Worm (Caenorhabditis elegans) whole organism, L2 larva: ENCODE data around the gene Y57G11C.33.
A peak's percentile ranks its signal among the peaks of the same experiment; 100 is the strongest.

Experiments used
- C34F6.9 ChIP-seq: fragments of 150-350 bp; optimal IDR thresholded peaks from 2 replicates; lab custom pipeline; 2014; ENCODE audit warnings: missing biosample characterization, missing genetic modification characterization
- F13H6.1 ChIP-seq: sonication (generic microtip); optimal IDR thresholded peaks from 2 replicates; lab custom pipeline; 2016; ENCODE audit warnings: missing genetic modification characterization, missing compliant biosample characterization
- R02D3.7 ChIP-seq: fragments of 150-350 bp; optimal IDR thresholded peaks from 2 replicates; lab custom pipeline; 2014; ENCODE audit warnings: missing biosample characterization, missing genetic modification characterization
- Y55F3AM.14 ChIP-seq: fragments of 200-800 bp; sonication (Bioruptor generic); optimal IDR thresholded peaks from 2 replicates; lab custom pipeline; 2018; ENCODE audit warnings: mild to moderate bottlenecking, missing genetic modification characterization, missing compliant biosample characterization
- ZK546.5 ChIP-seq: sonication (generic microtip); optimal IDR thresholded peaks from 2 replicates; lab custom pipeline; 2017; ENCODE audit warnings: missing biosample characterization, missing genetic modification characterization
- alr-1 ChIP-seq: fragments of 150-350 bp; optimal IDR thresholded peaks from 2 replicates; lab custom pipeline; 2014; ENCODE audit warnings: missing biosample characterization, missing genetic modification characterization
- aly-2 ChIP-seq: fragments of 150-350 bp; optimal IDR thresholded peaks from 2 replicates; lab custom pipeline; 2014; ENCODE audit warnings: missing biosample characterization, missing genetic modification characterization
- ama-1 ChIP-seq: fragments of 150-350 bp; optimal IDR thresholded peaks from 2 replicates; lab custom pipeline; 2018; ENCODE audit warnings: inconsistent platforms
- blmp-1 ChIP-seq: sonication (generic microtip); optimal IDR thresholded peaks from 2 replicates; lab custom pipeline; 2017; ENCODE audit warnings: missing genetic modification characterization, mild to moderate bottlenecking, missing compliant biosample characterization, antibody characterized with exemption, moderate library complexity; ENCODE audit not compliant: insufficient read depth
- ceh-16 ChIP-seq: fragments of 150-350 bp; optimal IDR thresholded peaks from 2 replicates; lab custom pipeline; 2014; ENCODE audit warnings: missing biosample characterization, missing genetic modification characterization
- ceh-82 ChIP-seq: fragments of 150-350 bp; optimal IDR thresholded peaks from 2 replicates; lab custom pipeline; 2014; ENCODE audit warnings: missing biosample characterization, missing genetic modification characterization
- crh-2 ChIP-seq: sonication (generic microtip); optimal IDR thresholded peaks from 2 replicates; lab custom pipeline; 2017; ENCODE audit warnings: missing biosample characterization, missing genetic modification characterization
- dmd-4 ChIP-seq: sonication (generic microtip); optimal IDR thresholded peaks from 2 replicates; lab custom pipeline; 2017; ENCODE audit warnings: missing biosample characterization, missing genetic modification characterization
- egl-27 ChIP-seq: sonication (generic microtip); optimal IDR thresholded peaks from 3 replicates; lab custom pipeline; 2017; ENCODE audit warnings: missing biosample characterization, missing genetic modification reagents, missing genetic modification characterization
- elt-1 ChIP-seq: fragments of 150-350 bp; optimal IDR thresholded peaks from 2 replicates; lab custom pipeline; 2014; ENCODE audit warnings: missing biosample characterization, missing genetic modification characterization
- elt-3 ChIP-seq: sonication (generic microtip); optimal IDR thresholded peaks from 2 replicates; lab custom pipeline; 2017; ENCODE audit warnings: missing biosample characterization, missing genetic modification characterization
- fos-1 ChIP-seq: fragments of 150-350 bp; optimal IDR thresholded peaks from 2 replicates; lab custom pipeline; 2014; ENCODE audit warnings: missing biosample characterization, missing genetic modification characterization
- gmeb-1 ChIP-seq: fragments of 150-350 bp; optimal IDR thresholded peaks from 2 replicates; lab custom pipeline; 2014; ENCODE audit warnings: missing biosample characterization, missing genetic modification characterization
- lin-11 ChIP-seq: fragments of 150-350 bp; sonication (generic microtip); optimal IDR thresholded peaks from 2 replicates; lab custom pipeline; 2014; ENCODE audit warnings: missing biosample characterization, missing genetic modification characterization, inconsistent platforms, mixed read lengths
- lin-13 ChIP-seq: fragments of 150-350 bp; optimal IDR thresholded peaks from 2 replicates; lab custom pipeline; 2014; ENCODE audit warnings: missing biosample characterization, missing genetic modification reagents, missing genetic modification characterization
- lin-39 ChIP-seq: fragments of 150-350 bp; optimal IDR thresholded peaks from 2 replicates; lab custom pipeline; 2014; ENCODE audit warnings: missing biosample characterization, missing genetic modification reagents, missing genetic modification characterization
- lsy-2 ChIP-seq, 2 experiments: fragments of 150-350 bp in 1 of 2; sonication (generic microtip) in 1 of 2; optimal IDR thresholded peaks; 2 replicates each; lab custom pipeline; 2014 to 2017; ENCODE audit warnings: missing biosample characterization in 2 of 2, missing genetic modification characterization in 2 of 2
- mab-5 ChIP-seq: fragments of 150-350 bp; optimal IDR thresholded peaks from 2 replicates; lab custom pipeline; 2014; ENCODE audit warnings: missing biosample characterization, missing genetic modification characterization
- mbf-1 ChIP-seq: sonication (generic microtip); optimal IDR thresholded peaks from 2 replicates; lab custom pipeline; 2017; ENCODE audit warnings: missing biosample characterization, missing genetic modification characterization
- mdl-1 ChIP-seq, 2 experiments: fragments of 150-350 bp in 1 of 2; sonication (generic microtip) in 1 of 2; optimal IDR thresholded peaks; 2 replicates each; lab custom pipeline; 2017; ENCODE audit warnings: missing biosample characterization in 2 of 2, missing genetic modification characterization in 2 of 2
- nhr-10 ChIP-seq: sonication (generic microtip); optimal IDR thresholded peaks from 2 replicates; lab custom pipeline; 2017; ENCODE audit warnings: missing biosample characterization, missing genetic modification characterization
- nhr-11 ChIP-seq: fragments of 150-350 bp; optimal IDR thresholded peaks from 2 replicates; lab custom pipeline; 2014; ENCODE audit warnings: missing biosample characterization, missing genetic modification characterization
- nhr-12 ChIP-seq: fragments of 150-350 bp; optimal IDR thresholded peaks from 2 replicates; lab custom pipeline; 2014; ENCODE audit warnings: missing biosample characterization, missing genetic modification characterization
- nhr-129 ChIP-seq: fragments of 150-350 bp; optimal IDR thresholded peaks from 2 replicates; lab custom pipeline; 2014; ENCODE audit warnings: missing biosample characterization, missing genetic modification characterization
- nhr-21 ChIP-seq: fragments of 150-350 bp; optimal IDR thresholded peaks from 2 replicates; lab custom pipeline; 2014; ENCODE audit warnings: missing biosample characterization, missing genetic modification characterization
- nhr-23 ChIP-seq: fragments of 150-350 bp; optimal IDR thresholded peaks from 2 replicates; lab custom pipeline; 2014; ENCODE audit warnings: missing biosample characterization, missing genetic modification reagents, missing genetic modification characterization
- nhr-237 ChIP-seq: fragments of 150-350 bp; optimal IDR thresholded peaks from 2 replicates; lab custom pipeline; 2014; ENCODE audit warnings: missing biosample characterization, missing genetic modification characterization
- nhr-25 ChIP-seq: fragments of 150-350 bp; sonication (generic microtip); optimal IDR thresholded peaks from 3 replicates; lab custom pipeline; 2014; ENCODE audit warnings: missing biosample characterization, missing genetic modification characterization
- nhr-6 ChIP-seq: fragments of 150-350 bp; optimal IDR thresholded peaks from 2 replicates; lab custom pipeline; 2014; ENCODE audit warnings: missing biosample characterization, missing genetic modification characterization
- nhr-77 ChIP-seq: fragments of 150-350 bp; optimal IDR thresholded peaks from 2 replicates; lab custom pipeline; 2014; ENCODE audit warnings: missing biosample characterization, missing genetic modification characterization
- peb-1 ChIP-seq: fragments of 150-350 bp; optimal IDR thresholded peaks from 2 replicates; lab custom pipeline; 2014; ENCODE audit warnings: missing biosample characterization, missing genetic modification characterization
- sem-4 ChIP-seq: fragments of 150-350 bp; optimal IDR thresholded peaks from 2 replicates; lab custom pipeline; 2014; ENCODE audit warnings: missing biosample characterization, missing genetic modification reagents, missing genetic modification characterization
- skn-1 ChIP-seq: sonication (generic microtip); optimal IDR thresholded peaks from 2 replicates; lab custom pipeline; 2017; ENCODE audit warnings: missing biosample characterization, missing genetic modification characterization
- sma-3 ChIP-seq: sonication (generic microtip); optimal IDR thresholded peaks from 2 replicates; lab custom pipeline; 2016; ENCODE audit warnings: missing genetic modification reagents, missing genetic modification characterization, missing compliant biosample characterization
- sma-9 ChIP-seq, 2 experiments: fragments of 150-350 bp in 1 of 2; sonication (generic microtip) in 1 of 2; optimal IDR thresholded peaks; 2 replicates each; lab custom pipeline; 2014 to 2016; ENCODE audit warnings: missing genetic modification characterization in 2 of 2, mild to moderate bottlenecking in 1 of 2, missing biosample characterization in 1 of 2, missing compliant biosample characterization in 1 of 2, missing genetic modification reagents in 1 of 2, moderate library complexity in 1 of 2
- snpc-4 ChIP-seq: fragments of 150-350 bp; optimal IDR thresholded peaks from 2 replicates; lab custom pipeline; 2014; ENCODE audit warnings: missing biosample characterization, missing genetic modification characterization
- unc-39 ChIP-seq: fragments of 150-350 bp; optimal IDR thresholded peaks from 2 replicates; lab custom pipeline; 2014; ENCODE audit warnings: missing biosample characterization, missing genetic modification characterization
- unc-55 ChIP-seq: fragments of 150-350 bp; sonication (generic microtip); optimal IDR thresholded peaks from 3 replicates; lab custom pipeline; 2014; ENCODE audit warnings: missing biosample characterization, missing genetic modification reagents, missing genetic modification characterization
- unc-62 ChIP-seq: fragments of 150-350 bp; optimal IDR thresholded peaks from 2 replicates; lab custom pipeline; 2014; ENCODE audit warnings: missing biosample characterization, missing genetic modification reagents, missing genetic modification characterization
- zag-1 ChIP-seq: fragments of 150-350 bp; optimal IDR thresholded peaks from 2 replicates; lab custom pipeline; 2014; ENCODE audit warnings: missing biosample characterization, missing genetic modification characterization
- ztf-1 ChIP-seq: fragments of 200-800 bp; sonication (Bioruptor generic); conservative IDR thresholded peaks from 2 replicates; pipeline ENCODE4 v1.3.6; 2022; ENCODE audit warnings: missing genetic modification characterization, missing compliant biosample characterization
- ztf-11 ChIP-seq: sonication (generic microtip); optimal IDR thresholded peaks from 2 replicates; lab custom pipeline; 2017; ENCODE audit warnings: missing biosample characterization, missing genetic modification characterization
- ztf-4 ChIP-seq: fragments of 150-350 bp; optimal IDR thresholded peaks from 2 replicates; lab custom pipeline; 2014; ENCODE audit warnings: missing biosample characterization, missing genetic modification characterization

Gene Y57G11C.33

ce11 chrIV:14617985-14618384 is 38.9 kb upstream of the Y57G11C.33 start:
- no peak for TF ChIP-seq lin-11
- TF ChIP-seq nhr-25, result no peak
- TF ChIP-seq nhr-129 (tag; lab: Kevin White, UChicago), result no peak
- TF ChIP-seq nhr-6 (tag; lab: Kevin White, UChicago), result no peak
- no peak for TF ChIP-seq ztf-1

- TF ChIP-seq elt-1 (tag; lab: Kevin White, UChicago) (no peak), dmd-4 (tag; lab: Kevin White, UChicago) (no peak), nhr-129 (tag; lab: Kevin White, UChicago) (peak; percentile 9)
Observed at ce11 chrIV:14618551-14618950, 38.3 kb upstream of the Y57G11C.33 start.

ce11 chrIV:14620042-14620441 is 36.8 kb upstream of the Y57G11C.33 start:
- TF ChIP-seq sma-9 (GFP tag; optimal IDR thresholded peaks at IDR 0.05; lab: Kevin White, UChicago), result peak; percentile 37
- TF ChIP-seq sma-9 (tag; optimal IDR thresholded peaks at IDR 0.05; lab: Kevin White, UChicago), result no peak
- no peak for TF ChIP-seq dmd-4 (tag; lab: Kevin White, UChicago)

DNA sequence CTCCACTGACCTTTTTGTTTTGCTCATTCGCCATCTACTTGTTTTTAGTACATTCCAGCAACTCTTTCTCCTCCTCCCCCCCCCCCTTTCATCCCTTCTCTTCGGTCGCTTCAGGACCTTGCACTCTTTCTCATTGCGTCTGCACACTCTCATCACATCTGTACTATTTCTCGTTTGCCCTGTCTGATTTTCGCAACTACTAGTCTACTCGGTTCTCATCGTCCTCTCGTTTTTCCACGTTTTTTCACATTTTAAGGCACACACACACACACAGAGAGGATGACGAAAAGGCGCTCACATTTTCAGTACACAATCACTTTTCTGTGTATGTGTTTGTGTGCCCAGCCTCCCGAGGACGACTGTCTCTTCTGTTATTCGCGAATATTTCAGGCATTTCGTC is 36.3 kb upstream of the Y57G11C.33 start:
- TF ChIP-seq alr-1, result no peak
- TF ChIP-seq lsy-2 (tag; optimal IDR thresholded peaks at IDR 0.05; lab: Kevin White, UChicago), result peak; percentile 42 to 58
- TF ChIP-seq unc-62 (GFP tag; lab: Kevin White, UChicago), result no peak
- TF ChIP-seq ztf-11 (tag; lab: Kevin White, UChicago), result no peak
- TF ChIP-seq ceh-16 (tag; lab: Kevin White, UChicago), result no peak
- no peak for TF ChIP-seq unc-39 (tag; lab: Kevin White, UChicago)
- no peak for TF ChIP-seq aly-2 (tag; lab: Kevin White, UChicago)
- peak; percentile 61 for TF ChIP-seq fos-1 (tag; lab: Kevin White, UChicago)
- no peak for TF ChIP-seq elt-3
- TF ChIP-seq lin-13, result no peak
- no peak for TF ChIP-seq nhr-10 (tag; lab: Kevin White, UChicago)
- TF ChIP-seq ztf-4, result no peak
- TF ChIP-seq F13H6.1 (tag; lab: Kevin White, UChicago), result peak; percentile 79
- peak; percentile 25 to 45 for TF ChIP-seq mdl-1 (tag; optimal IDR thresholded peaks at IDR 0.05; lab: Kevin White, UChicago)
- no peak for TF ChIP-seq nhr-12 (tag; lab: Kevin White, UChicago)
- peak; percentile 28 for TF ChIP-seq nhr-6 (tag; lab: Kevin White, UChicago)
- no peak for TF ChIP-seq egl-27 (tag; lab: Kevin White, UChicago)
- TF ChIP-seq R02D3.7 (tag; lab: Kevin White, UChicago), result no peak
- no peak for TF ChIP-seq lin-39 (tag; lab: Kevin White, UChicago)
- TF ChIP-seq sma-3 (GFP tag; lab: Kevin White, UChicago), result no peak
- no peak for TF ChIP-seq ZK546.5 (tag; lab: Kevin White, UChicago)
- TF ChIP-seq ama-1 (lab: Kevin White, UChicago), result no peak
- no peak for TF ChIP-seq elt-1 (tag; lab: Kevin White, UChicago)
- TF ChIP-seq gmeb-1 (tag; lab: Kevin White, UChicago), result peak; percentile 19
- TF ChIP-seq Y55F3AM.14 (GFP tag; lab: Kevin White, UChicago), result no peak
- no peak for TF ChIP-seq nhr-237 (tag; lab: Kevin White, UChicago)
- TF ChIP-seq zag-1 (tag; lab: Kevin White, UChicago), result peak; percentile 15
- TF ChIP-seq lin-11, result no peak
- no peak for TF ChIP-seq blmp-1 (tag; lab: Kevin White, UChicago)
- TF ChIP-seq nhr-11, result no peak
- peak; percentile 46 for TF ChIP-seq unc-55
- no peak for TF ChIP-seq nhr-77 (tag; lab: Kevin White, UChicago)
- no peak for TF ChIP-seq nhr-25
- TF ChIP-seq ztf-1, result no peak
- no peak for TF ChIP-seq sem-4
- no peak for TF ChIP-seq nhr-23 (tag; lab: Kevin White, UChicago)
- TF ChIP-seq C34F6.9 (tag; lab: Kevin White, UChicago), result peak; percentile 71
- TF ChIP-seq sma-9 (GFP tag; optimal IDR thresholded peaks at IDR 0.05; lab: Kevin White, UChicago), result peak; percentile 64
- TF ChIP-seq sma-9 (tag; optimal IDR thresholded peaks at IDR 0.05; lab: Kevin White, UChicago), result no peak
- no peak for TF ChIP-seq skn-1 (tag; lab: Kevin White, UChicago)
- TF ChIP-seq crh-2 (tag; lab: Kevin White, UChicago), result peak; percentile 81
- no peak for TF ChIP-seq peb-1 (tag; lab: Kevin White, UChicago)
- peak; percentile 99 for TF ChIP-seq nhr-129 (tag; lab: Kevin White, UChicago)
- TF ChIP-seq nhr-21, result peak; percentile 53
- TF ChIP-seq ceh-82 (tag; lab: Kevin White, UChicago), result no peak
- TF ChIP-seq mab-5 (tag; lab: Kevin White, UChicago), result no peak
- TF ChIP-seq mbf-1, result no peak
- TF ChIP-seq snpc-4, result peak; percentile 37
- no peak for TF ChIP-seq dmd-4 (tag; lab: Kevin White, UChicago)
